Fruit fly (Drosophila melanogaster): ENCODE measurements around the gene Myc.
A peak's percentile ranks its signal among the peaks of the same experiment; 100 is the strongest.

Myc gene

dm6 chrX:3424963-3425362, 52.0 kb downstream of the Myc start (continued):
- TF ChIP-seq CG1621 (tag; optimal IDR thresholded peaks at IDR 0.05) (peak; percentile 24), dac (GFP tag; optimal IDR thresholded peaks at IDR 0.05) (peak; percentile 21), acj6 (GFP tag; optimal IDR thresholded peaks at IDR 0.05) (peak; percentile 50), lz (GFP tag; optimal IDR thresholded peaks at IDR 0.05) (peak; percentile 50), CG7368 (GFP tag; optimal IDR thresholded peaks at IDR 0.05) (peak; percentile 33), Ets96B (tag; optimal IDR thresholded peaks at IDR 0.05) (peak; percentile 44), ss (GFP tag; optimal IDR thresholded peaks at IDR 0.05) (no peak), Hr4 (GFP tag; optimal IDR thresholded peaks at IDR 0.05) (peak; percentile 61), fd59A (GFP tag; optimal IDR thresholded peaks at IDR 0.05) (no peak), Eip93F (GFP tag; optimal IDR thresholded peaks at IDR 0.05) (no peak), CG8119 (GFP tag; IDR thresholded peaks at IDR 0.05) (peak; percentile 56; the same call in 1 of the 3 replicates), Hr38 (GFP tag; optimal IDR thresholded peaks at IDR 0.05) (no peak), CG4318 (GFP tag; optimal IDR thresholded peaks at IDR 0.05) (peak; percentile 38), CG8319 (GFP tag; optimal IDR thresholded peaks at IDR 0.05) (no peak), eg (GFP tag; IDR thresholded peaks at IDR 0.05) (peak; percentile 73), CG15336 (GFP tag; IDR thresholded peaks at IDR 0.05) (peak; percentile 63), CG31627 (GFP tag; optimal IDR thresholded peaks at IDR 0.05) (peak; percentile 46), Lpt (GFP tag; optimal IDR thresholded peaks at IDR 0.05) (peak; percentile 26), Hr39 (GFP tag; optimal IDR thresholded peaks at IDR 0.05) (peak; percentile 49), CG11294 (GFP tag; IDR thresholded peaks at IDR 0.05) (no peak), Ets21C (GFP tag; optimal IDR thresholded peaks at IDR 0.05) (no peak), Eip75B (GFP tag; optimal IDR thresholded peaks at IDR 0.05) (peak; percentile 50)

- TF ChIP-seq CG32006 (GFP tag; optimal IDR thresholded peaks at IDR 0.05) (no peak), Hr39 (GFP tag; optimal IDR thresholded peaks at IDR 0.05) (no peak), svp (GFP tag) (peak; percentile 74), fd85E (GFP tag; optimal IDR thresholded peaks at IDR 0.05) (no peak), Lpt (GFP tag; optimal IDR thresholded peaks at IDR 0.05) (no peak), CG6854 (GFP tag; optimal IDR thresholded peaks at IDR 0.05) (no peak), CG7368 (GFP tag; optimal IDR thresholded peaks at IDR 0.05) (no peak), lz (GFP tag; optimal IDR thresholded peaks at IDR 0.05) (no peak), Gug (GFP tag; IDR thresholded peaks at IDR 0.05) (no peak), Ets96B (tag; optimal IDR thresholded peaks at IDR 0.05) (no peak), ss (GFP tag; optimal IDR thresholded peaks at IDR 0.05) (no peak), CG11762 (GFP tag; optimal IDR thresholded peaks at IDR 0.05; ENCODE audit: insufficient read depth) (no peak), CG6163 (GFP tag; IDR thresholded peaks at IDR 0.05) (no peak), CG8119 (GFP tag; IDR thresholded peaks at IDR 0.05) (no peak), CG6792 (GFP tag; optimal IDR thresholded peaks at IDR 0.05) (no peak), fkh (GFP tag; optimal IDR thresholded peaks at IDR 0.05) (peak; percentile 76), dac (GFP tag; optimal IDR thresholded peaks at IDR 0.05) (no peak), dsx (GFP tag; optimal IDR thresholded peaks at IDR 0.05; ENCODE audit: poor library complexity, severe bottlenecking) (no peak)
These were observed 54.0 kb downstream of the Myc start for dm6 chrX:3426803-3427613.

dm6 chrX:3427614-3427965, 54.6 kb downstream of the Myc start:
- TF ChIP-seq Ets96B (tag; optimal IDR thresholded peaks at IDR 0.05) (peak; percentile 88), CG4318 (GFP tag; optimal IDR thresholded peaks at IDR 0.05) (peak; percentile 74), CG8119 (GFP tag; IDR thresholded peaks at IDR 0.05) (peak; percentile 86), topi (GFP tag; optimal IDR thresholded peaks at IDR 0.05) (peak; percentile 89), acj6 (GFP tag; optimal IDR thresholded peaks at IDR 0.05) (peak; percentile 96), Eip75B (GFP tag; optimal IDR thresholded peaks at IDR 0.05) (peak; percentile 96), fd59A (GFP tag; optimal IDR thresholded peaks at IDR 0.05) (peak; percentile 85), CG6792 (GFP tag; optimal IDR thresholded peaks at IDR 0.05) (peak; percentile 95), net (GFP tag; optimal IDR thresholded peaks at IDR 0.05) (peak; percentile 91), Smox (GFP tag; optimal IDR thresholded peaks at IDR 0.05) (peak; percentile 95), Met (GFP tag; optimal IDR thresholded peaks at IDR 0.05) (peak; percentile 91), Eip93F (GFP tag; optimal IDR thresholded peaks at IDR 0.05) (peak; percentile 78), CG10669 (GFP tag; optimal IDR thresholded peaks at IDR 0.05) (peak; percentile 87), CG6854 (GFP tag; optimal IDR thresholded peaks at IDR 0.05) (peak; percentile 5), CG3032 (tag; optimal IDR thresholded peaks at IDR 0.05) (peak; percentile 90), spab (GFP tag; optimal IDR thresholded peaks at IDR 0.05) (peak; percentile 83), CG8319 (GFP tag; optimal IDR thresholded peaks at IDR 0.05) (peak; percentile 76), eg (GFP tag; IDR thresholded peaks at IDR 0.05) (peak; percentile 69; the same call in 2 of the 3 replicates), CG6276 (GFP tag; optimal IDR thresholded peaks at IDR 0.05) (peak; percentile 33), CG9139 (GFP tag; optimal IDR thresholded peaks at IDR 0.05) (peak; percentile 82), Ets21C (GFP tag; optimal IDR thresholded peaks at IDR 0.05) (peak; percentile 91), CG6808 (GFP tag; optimal IDR thresholded peaks at IDR 0.05) (peak; percentile 84), fkh (GFP tag; optimal IDR thresholded peaks at IDR 0.05) (no peak), CG10631 (GFP tag; optimal IDR thresholded peaks at IDR 0.05) (peak; percentile 95), Eip78C (GFP tag) (peak; percentile 98), salr (GFP tag; optimal IDR thresholded peaks at IDR 0.05) (peak; percentile 72 to 81)

All from whole organism, prepupa.